Worm (Caenorhabditis elegans) whole organism, L3 larva: ENCODE measurements around the gene K03H1.9.

ENCODE experiments used
- ZK546.5 ChIP-seq: sonication (generic microtip); optimal IDR thresholded peaks from 2 replicates; lab custom pipeline; 2017; ENCODE audit warnings: missing biosample characterization, missing genetic modification characterization
- aly-2 ChIP-seq: fragments of 150-350 bp; optimal IDR thresholded peaks from 2 replicates; lab custom pipeline; 2014; ENCODE audit warnings: missing biosample characterization, missing genetic modification characterization
- nhr-12 ChIP-seq: fragments of 150-350 bp; optimal IDR thresholded peaks from 2 replicates; lab custom pipeline; 2014; ENCODE audit warnings: missing biosample characterization, missing genetic modification characterization
- snpc-4 ChIP-seq: fragments of 150-350 bp; optimal IDR thresholded peaks from 2 replicates; lab custom pipeline; 2014; ENCODE audit warnings: missing biosample characterization, missing genetic modification characterization

ce11 chrIII:9907574-9907973, 33.7 kb downstream of the K03H1.9 start:
- TF ChIP-seq nhr-12 (tag; lab: Kevin White, UChicago) (no peak), snpc-4 (no peak), ZK546.5 (no peak), aly-2 (no peak)
